Worm (Caenorhabditis elegans): ENCODE results near the gene W09G12.9.

- no peak for TF ChIP-seq ama-1 (optimal IDR thresholded peaks at IDR 0.05)
- TF ChIP-seq ceh-13 (GFP tag; optimal IDR thresholded peaks at IDR 0.05), result no peak
- TF ChIP-seq tra-4 (tag; optimal IDR thresholded peaks at IDR 0.05), result no peak
- no peak for TF ChIP-seq B0310.2 (tag; optimal IDR thresholded peaks at IDR 0.05)
- no peak for TF ChIP-seq flt-1 (GFP tag; IDR thresholded peaks at IDR 0.05)
- no peak for TF ChIP-seq ceh-36 (tag; optimal IDR thresholded peaks at IDR 0.05)
- no peak for TF ChIP-seq tbx-37 (GFP tag; conservative IDR thresholded peaks at IDR 0.05)
- no peak for TF ChIP-seq ets-7 (tag; optimal IDR thresholded peaks at IDR 0.05)
These were observed 45.5 kb downstream of the W09G12.9 start for ce11 chrIV:1261930-1262329.

Data from whole organism, early embryonic.